Fruit fly (Drosophila melanogaster) whole organism, adult: Measurements from ENCODE around the gene psd.

Source experiments
- CG12768 ChIP-seq: fragments of 200-800 bp; sonication (Bioruptor generic); optimal IDR thresholded peaks from 2 replicates; lab custom pipeline; 2017; ENCODE audit warnings: missing biosample characterization, missing genetic modification characterization, mild to moderate bottlenecking, moderate library complexity, missing genetic modification reagents
- CG14711 ChIP-seq: fragments of 200-800 bp; sonication (Bioruptor generic); optimal IDR thresholded peaks from 2 replicates; lab custom pipeline; 2018; ENCODE audit warnings: missing biosample characterization, mild to moderate bottlenecking, missing genetic modification characterization, moderate library complexity
- CG5204 ChIP-seq: fragments of 200-800 bp; sonication (Bioruptor generic); optimal IDR thresholded peaks from 2 replicates; lab custom pipeline; 2016; ENCODE audit warnings: missing biosample characterization, missing genetic modification characterization
- CG7045 ChIP-seq: fragments of 200-800 bp; sonication (Bioruptor generic); optimal IDR thresholded peaks from 2 replicates; lab custom pipeline; 2017; ENCODE audit warnings: missing biosample characterization, mild to moderate bottlenecking, missing genetic modification characterization
- Crg-1 ChIP-seq: fragments of 200-800 bp; sonication (Bioruptor generic); optimal IDR thresholded peaks from 2 replicates; lab custom pipeline; 2016; ENCODE audit warnings: missing biosample characterization, missing genetic modification characterization
- Hr96 ChIP-seq: fragments of 200-800 bp; sonication (Bioruptor generic); optimal IDR thresholded peaks from 2 replicates; lab custom pipeline; 2016; ENCODE audit warnings: missing biosample characterization, missing genetic modification characterization
- cic ChIP-seq: fragments of 200-800 bp; sonication (Bioruptor generic); optimal IDR thresholded peaks from 2 replicates; lab custom pipeline; 2017; ENCODE audit warnings: missing biosample characterization, mild to moderate bottlenecking, missing genetic modification characterization, moderate library complexity
- kay ChIP-seq: fragments of 200-800 bp; sonication (Bioruptor generic); peaks from one replicate; lab custom pipeline; 2016; ENCODE audit warnings: missing biosample characterization, missing genetic modification characterization, borderline replicate concordance
- ovo ChIP-seq: fragments of 200-800 bp; sonication (Bioruptor generic); optimal IDR thresholded peaks from 2 replicates; lab custom pipeline; 2016; ENCODE audit warnings: missing biosample characterization, missing genetic modification characterization
- tj ChIP-seq: fragments of 200-800 bp; sonication (Bioruptor generic); optimal IDR thresholded peaks from 3 replicates; lab custom pipeline; 2017; ENCODE audit warnings: missing biosample characterization, mild to moderate bottlenecking, missing genetic modification characterization, moderate library complexity
- toe ChIP-seq: fragments of 200-800 bp; sonication (Bioruptor generic); optimal IDR thresholded peaks from 2 replicates; lab custom pipeline; 2016; ENCODE audit warnings: missing biosample characterization, missing genetic modification characterization

- no peak for TF ChIP-seq Crg-1
- no peak for TF ChIP-seq CG14711
- TF ChIP-seq toe (GFP tag; lab: Kevin White, UChicago), result no peak
- no peak for TF ChIP-seq kay (GFP tag; lab: Kevin White, UChicago)
- TF ChIP-seq CG7045, result no peak
- no peak for TF ChIP-seq Hr96 (GFP tag; lab: Kevin White, UChicago)
- no peak for TF ChIP-seq tj (GFP tag; lab: Kevin White, UChicago)
- TF ChIP-seq ovo (GFP tag; lab: Kevin White, UChicago), result no peak
- no peak for TF ChIP-seq CG12768
- no peak for TF ChIP-seq cic (GFP tag; lab: Kevin White, UChicago)
- no peak for TF ChIP-seq CG5204
Measured at dm6 chr2L:5925164-5925563, 39.6 kb downstream of the psd start.
